Fruit fly (Drosophila melanogaster) whole organism, adult: ENCODE measurements around the gene CASK.

ENCODE experiments used
- CG11617 ChIP-seq: fragments of 200-800 bp; sonication (Bioruptor generic); optimal IDR thresholded peaks from 2 replicates; lab custom pipeline; 2017; ENCODE audit warnings: mild to moderate bottlenecking, missing biosample characterization, missing genetic modification reagents, missing genetic modification characterization
- CG12768 ChIP-seq: fragments of 200-800 bp; sonication (Bioruptor generic); optimal IDR thresholded peaks from 2 replicates; lab custom pipeline; 2017; ENCODE audit warnings: missing biosample characterization, missing genetic modification characterization, mild to moderate bottlenecking, moderate library complexity, missing genetic modification reagents
- CG14711 ChIP-seq: fragments of 200-800 bp; sonication (Bioruptor generic); optimal IDR thresholded peaks from 2 replicates; lab custom pipeline; 2018; ENCODE audit warnings: missing biosample characterization, mild to moderate bottlenecking, missing genetic modification characterization, moderate library complexity
- CG1620 ChIP-seq: fragments of 200-800 bp; sonication (Bioruptor generic); optimal IDR thresholded peaks from 2 replicates; lab custom pipeline; 2016; ENCODE audit warnings: missing biosample characterization, missing genetic modification characterization
- CG33017 ChIP-seq: fragments of 200-800 bp; sonication (Bioruptor generic); optimal IDR thresholded peaks from 2 replicates; lab custom pipeline; 2018; ENCODE audit warnings: missing biosample characterization, mild to moderate bottlenecking, missing genetic modification characterization, moderate library complexity
- CG5204 ChIP-seq: fragments of 200-800 bp; sonication (Bioruptor generic); optimal IDR thresholded peaks from 2 replicates; lab custom pipeline; 2016; ENCODE audit warnings: missing biosample characterization, missing genetic modification characterization
- CG7045 ChIP-seq: fragments of 200-800 bp; sonication (Bioruptor generic); optimal IDR thresholded peaks from 2 replicates; lab custom pipeline; 2017; ENCODE audit warnings: missing biosample characterization, mild to moderate bottlenecking, missing genetic modification characterization
- CG7101 ChIP-seq: fragments of 200-800 bp; sonication (Bioruptor generic); optimal IDR thresholded peaks from 2 replicates; lab custom pipeline; 2018; ENCODE audit warnings: missing biosample characterization, mild to moderate bottlenecking, missing genetic modification characterization, moderate library complexity
- Clk ChIP-seq: fragments of 200-800 bp; sonication (Bioruptor generic); optimal IDR thresholded peaks from 2 replicates; lab custom pipeline; 2017; ENCODE audit warnings: missing biosample characterization, missing genetic modification characterization
- Crg-1 ChIP-seq: fragments of 200-800 bp; sonication (Bioruptor generic); optimal IDR thresholded peaks from 2 replicates; lab custom pipeline; 2016; ENCODE audit warnings: missing biosample characterization, missing genetic modification characterization
- Hr96 ChIP-seq: fragments of 200-800 bp; sonication (Bioruptor generic); optimal IDR thresholded peaks from 2 replicates; lab custom pipeline; 2016; ENCODE audit warnings: missing biosample characterization, missing genetic modification characterization
- Mnt ChIP-seq: fragments of 200-800 bp; sonication (Bioruptor generic); optimal IDR thresholded peaks from 2 replicates; lab custom pipeline; 2016; ENCODE audit warnings: missing biosample characterization, mild to moderate bottlenecking, missing genetic modification characterization
- bab1 ChIP-seq: fragments of 200-800 bp; sonication (Bioruptor generic); optimal IDR thresholded peaks from 3 replicates; lab custom pipeline; 2019; ENCODE audit warnings: missing biosample characterization, mild to moderate bottlenecking, missing genetic modification characterization, moderate library complexity
- cic ChIP-seq: fragments of 200-800 bp; sonication (Bioruptor generic); optimal IDR thresholded peaks from 2 replicates; lab custom pipeline; 2017; ENCODE audit warnings: missing biosample characterization, mild to moderate bottlenecking, missing genetic modification characterization, moderate library complexity
- cnc ChIP-seq, 2 experiments: fragments of >200 bp; optimal IDR thresholded peaks; 2 replicates each; lab custom pipeline; 2017
- kay ChIP-seq: fragments of 200-800 bp; sonication (Bioruptor generic); peaks from one replicate; lab custom pipeline; 2016; ENCODE audit warnings: missing biosample characterization, missing genetic modification characterization, borderline replicate concordance
- ovo ChIP-seq: fragments of 200-800 bp; sonication (Bioruptor generic); optimal IDR thresholded peaks from 2 replicates; lab custom pipeline; 2016; ENCODE audit warnings: missing biosample characterization, missing genetic modification characterization
- pad ChIP-seq: fragments of 200-800 bp; sonication (Bioruptor generic); optimal IDR thresholded peaks from 3 replicates; lab custom pipeline; 2017; ENCODE audit warnings: missing biosample characterization, missing genetic modification characterization, mild to moderate bottlenecking, moderate library complexity, missing genetic modification reagents
- tj ChIP-seq: fragments of 200-800 bp; sonication (Bioruptor generic); optimal IDR thresholded peaks from 3 replicates; lab custom pipeline; 2017; ENCODE audit warnings: missing biosample characterization, mild to moderate bottlenecking, missing genetic modification characterization, moderate library complexity
- toe ChIP-seq: fragments of 200-800 bp; sonication (Bioruptor generic); optimal IDR thresholded peaks from 2 replicates; lab custom pipeline; 2016; ENCODE audit warnings: missing biosample characterization, missing genetic modification characterization

Gene CASK

dm6 chr3R:21864484-21864883 is 42.0 kb upstream of the CASK start:
- TF ChIP-seq pad (GFP tag; lab: Kevin White, UChicago) (no peak), bab1 (GFP tag; lab: Kevin White, UChicago) (no peak), kay (peak; percentile 7)

DNA sequence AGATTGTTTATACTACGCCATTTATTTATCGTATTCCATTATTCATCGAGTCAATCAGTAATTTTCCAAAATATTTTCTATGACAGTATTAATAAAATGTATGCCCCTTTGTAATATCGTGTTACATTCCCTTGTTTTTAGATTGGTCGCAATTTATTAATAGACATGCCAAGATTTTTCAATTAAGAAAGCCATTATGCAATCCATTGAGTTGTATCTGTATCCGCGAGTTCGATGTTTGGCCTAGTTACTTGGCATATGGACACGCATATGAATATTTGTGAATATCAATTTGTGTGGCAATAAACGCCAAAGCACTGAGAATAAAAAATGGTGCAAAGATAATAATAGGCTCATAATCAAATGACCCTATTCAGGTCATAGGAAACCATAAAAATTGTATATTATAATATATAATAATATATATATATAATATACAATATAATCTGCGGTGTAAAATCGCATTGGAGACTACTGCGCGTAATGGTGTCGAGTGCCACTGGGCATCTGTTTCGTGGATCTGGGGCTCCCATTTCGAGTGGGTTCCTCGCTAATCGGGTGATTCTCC is 41.4 kb upstream of the CASK start:
- TF ChIP-seq Hr96 (GFP tag; lab: Kevin White, UChicago) (no peak), tj (GFP tag; lab: Kevin White, UChicago) (no peak)

DNA sequence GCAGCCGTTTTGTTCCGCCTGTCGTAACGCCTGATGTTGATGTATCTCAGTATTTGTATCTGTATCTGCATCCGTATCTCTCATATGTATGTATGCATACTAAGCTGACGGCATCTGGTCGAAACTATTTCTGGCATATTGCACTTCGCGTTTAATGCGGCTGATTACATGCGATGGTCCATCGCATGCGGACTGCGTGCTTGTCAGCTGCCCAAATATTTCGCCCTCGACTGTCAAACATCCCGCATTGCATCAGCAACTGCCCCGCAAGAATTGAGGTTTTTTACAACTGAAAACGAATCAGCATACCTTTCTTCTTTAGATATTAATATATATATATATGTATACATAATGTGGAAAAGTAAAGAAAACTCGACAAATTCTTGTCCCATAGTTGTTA is 40.4 kb upstream of the CASK start:
- TF ChIP-seq tj (GFP tag; lab: Kevin White, UChicago) (no peak), toe (GFP tag; lab: Kevin White, UChicago) (no peak), CG12768 (GFP tag; lab: Kevin White, UChicago) (no peak), pad (GFP tag; lab: Kevin White, UChicago) (no peak), Clk (GFP tag; lab: Kevin White, UChicago) (no peak)

DNA sequence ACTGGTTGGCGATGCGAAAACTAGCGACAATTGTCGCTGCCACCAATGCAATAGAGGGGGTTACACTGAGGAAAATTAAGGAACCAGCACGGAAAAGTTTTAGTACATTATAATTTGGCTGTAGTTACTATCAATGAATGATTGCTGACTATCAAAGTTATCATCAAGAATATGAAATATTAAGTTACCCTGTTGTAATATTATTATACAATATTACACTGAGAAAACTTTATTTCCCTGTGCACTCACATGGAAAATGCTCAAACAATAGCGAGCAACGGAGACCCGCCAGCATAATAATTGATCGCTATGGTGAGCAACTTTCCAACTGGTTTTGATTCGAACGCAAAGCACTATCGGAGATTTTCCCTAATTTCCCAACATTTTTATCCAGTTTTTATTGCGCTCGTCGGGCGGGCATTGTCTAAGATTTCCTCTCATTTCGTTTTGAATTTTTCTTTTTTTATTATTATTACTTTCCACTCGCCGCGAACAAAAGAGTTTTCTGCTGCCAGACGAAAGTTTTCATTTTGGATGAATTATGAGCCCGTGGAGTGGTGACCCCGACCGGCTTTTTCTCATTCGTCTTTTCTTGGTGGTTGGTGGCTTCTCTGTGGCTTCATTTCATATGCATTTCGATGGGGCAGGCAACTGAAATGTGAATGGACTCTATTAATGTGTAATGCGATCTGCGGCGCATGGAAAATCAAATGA is 39.8 kb upstream of the CASK start:
- no peak for TF ChIP-seq Hr96 (GFP tag; lab: Kevin White, UChicago)
- no peak for TF ChIP-seq pad (GFP tag; lab: Kevin White, UChicago)
- no peak for TF ChIP-seq Crg-1 (GFP tag; lab: Kevin White, UChicago)
- TF ChIP-seq cic (GFP tag; lab: Kevin White, UChicago), result no peak
- no peak for TF ChIP-seq Mnt
- TF ChIP-seq tj (GFP tag; lab: Kevin White, UChicago), result no peak
- TF ChIP-seq kay, result no peak
- no peak for TF ChIP-seq CG11617 (GFP tag; lab: Kevin White, UChicago)
- no peak for TF ChIP-seq cnc (optimal IDR thresholded peaks at IDR 0.05; lab: Kevin White, UChicago)
- TF ChIP-seq CG7101 (tag; lab: Kevin White, UChicago), result no peak
- TF ChIP-seq CG7045 (GFP tag; lab: Kevin White, UChicago), result no peak
- no peak for TF ChIP-seq CG12768 (GFP tag; lab: Kevin White, UChicago)
- no peak for TF ChIP-seq CG5204 (GFP tag; lab: Kevin White, UChicago)
- no peak for TF ChIP-seq bab1 (GFP tag; lab: Kevin White, UChicago)
- no peak for TF ChIP-seq toe (GFP tag; lab: Kevin White, UChicago)
- TF ChIP-seq Clk (GFP tag; lab: Kevin White, UChicago), result no peak
- no peak for TF ChIP-seq CG14711 (tag; lab: Kevin White, UChicago)
- no peak for TF ChIP-seq ovo (GFP tag; lab: Kevin White, UChicago)
- TF ChIP-seq CG33017, result no peak

DNA sequence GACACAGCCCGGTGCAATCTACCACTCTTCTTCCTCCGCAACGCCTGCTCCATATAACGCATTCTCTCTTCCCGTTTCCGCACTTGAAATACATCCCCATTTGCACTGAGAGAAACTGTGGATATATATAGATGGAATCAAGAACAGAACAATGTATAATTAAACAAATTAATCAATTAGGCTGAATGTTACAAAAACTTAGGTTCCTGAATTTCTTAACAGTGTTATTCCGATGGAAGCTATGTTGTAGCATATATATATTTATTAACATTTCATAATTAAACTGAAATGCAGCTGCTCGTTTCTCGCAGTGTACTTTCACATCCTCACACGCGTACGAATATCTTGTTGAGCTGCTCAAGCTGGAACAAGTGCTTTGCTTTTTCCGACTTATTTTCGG is 37.0 kb upstream of the CASK start:
- TF ChIP-seq CG1620 (GFP tag; lab: Kevin White, UChicago), result no peak
- TF ChIP-seq CG7045 (GFP tag; lab: Kevin White, UChicago), result no peak
- no peak for TF ChIP-seq tj (GFP tag; lab: Kevin White, UChicago)
- TF ChIP-seq Hr96 (GFP tag; lab: Kevin White, UChicago), result no peak
- peak; percentile 33 for TF ChIP-seq kay

dm6 chr3R:21858290-21858875 is 35.9 kb upstream of the CASK start:
- TF ChIP-seq tj (GFP tag; lab: Kevin White, UChicago) (peak; percentile 34), CG12768 (GFP tag; lab: Kevin White, UChicago) (no peak)

DNA sequence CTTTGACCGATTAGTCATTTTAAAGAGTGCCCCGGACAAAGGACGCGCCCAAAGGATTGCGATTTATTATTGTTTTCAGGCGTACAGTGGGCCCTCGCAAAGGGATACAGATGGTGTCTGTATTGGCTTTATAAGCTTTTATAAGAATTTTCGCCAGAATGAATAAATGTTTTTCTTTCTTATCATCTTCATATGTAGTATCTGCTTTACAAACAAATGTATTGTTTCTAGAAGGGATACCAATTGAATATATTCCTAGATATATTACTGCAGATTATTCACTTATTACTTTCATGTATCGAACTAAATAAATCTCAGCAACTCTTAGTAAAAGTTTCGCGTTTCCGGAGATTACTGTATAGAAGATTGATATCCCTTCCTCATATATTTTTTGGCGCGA is 35.0 kb upstream of the CASK start:
- TF ChIP-seq toe (GFP tag; lab: Kevin White, UChicago) (no peak), CG1620 (GFP tag; lab: Kevin White, UChicago) (no peak), Hr96 (GFP tag; lab: Kevin White, UChicago) (no peak), bab1 (GFP tag; lab: Kevin White, UChicago) (no peak), tj (GFP tag; lab: Kevin White, UChicago) (no peak), cnc (optimal IDR thresholded peaks at IDR 0.05; lab: Kevin White, UChicago) (no peak), CG33017 (no peak), CG14711 (tag; lab: Kevin White, UChicago) (no peak), CG12768 (GFP tag; lab: Kevin White, UChicago) (no peak), kay (no peak), CG11617 (GFP tag; lab: Kevin White, UChicago) (no peak), CG7045 (GFP tag; lab: Kevin White, UChicago) (no peak), Mnt (no peak), Clk (GFP tag; lab: Kevin White, UChicago) (no peak), pad (GFP tag; lab: Kevin White, UChicago) (no peak), ovo (GFP tag; lab: Kevin White, UChicago) (no peak), CG5204 (GFP tag; lab: Kevin White, UChicago) (no peak)
